Worm (Caenorhabditis elegans) whole organism, late embryonic: ENCODE data around the gene hsp-17.

Source experiments
- ceh-9 ChIP-seq: sonication (generic microtip); optimal IDR thresholded peaks from 2 replicates; lab custom pipeline; 2016; ENCODE audit warnings: mild to moderate bottlenecking, missing genetic modification characterization, inconsistent platforms, missing compliant biosample characterization
- unc-42 ChIP-seq: sonication (generic microtip); optimal IDR thresholded peaks from 2 replicates; lab custom pipeline; 2016; ENCODE audit warnings: missing genotype, missing genetic modification characterization, missing compliant biosample characterization
- unc-55 ChIP-seq: sonication (generic microtip); optimal IDR thresholded peaks from 2 replicates; lab custom pipeline; 2017; ENCODE audit warnings: missing biosample characterization, missing genetic modification reagents, missing genetic modification characterization

The hsp-17 gene

ce11 chrV:8335620-8336019 lies 50.1 kb downstream of the hsp-17 start:
- no peak for TF ChIP-seq ceh-9
- TF ChIP-seq unc-55: peak; percentile 66
- no peak for TF ChIP-seq unc-42 (tag; lab: Kevin White, UChicago)
